Worm (Caenorhabditis elegans) whole organism, L2 larva: ENCODE measurements around the gene C43H6.4.

Experiments used
- sem-4 ChIP-seq: fragments of 150-350 bp; optimal IDR thresholded peaks from 2 replicates; lab custom pipeline; 2014; ENCODE audit warnings: missing biosample characterization, missing genetic modification reagents, missing genetic modification characterization
- unc-62 ChIP-seq: fragments of 150-350 bp; optimal IDR thresholded peaks from 2 replicates; lab custom pipeline; 2014; ENCODE audit warnings: missing biosample characterization, missing genetic modification reagents, missing genetic modification characterization
- zag-1 ChIP-seq: fragments of 150-350 bp; optimal IDR thresholded peaks from 2 replicates; lab custom pipeline; 2014; ENCODE audit warnings: missing biosample characterization, missing genetic modification characterization
- ztf-4 ChIP-seq: fragments of 150-350 bp; optimal IDR thresholded peaks from 2 replicates; lab custom pipeline; 2014; ENCODE audit warnings: missing biosample characterization, missing genetic modification characterization

DNA sequence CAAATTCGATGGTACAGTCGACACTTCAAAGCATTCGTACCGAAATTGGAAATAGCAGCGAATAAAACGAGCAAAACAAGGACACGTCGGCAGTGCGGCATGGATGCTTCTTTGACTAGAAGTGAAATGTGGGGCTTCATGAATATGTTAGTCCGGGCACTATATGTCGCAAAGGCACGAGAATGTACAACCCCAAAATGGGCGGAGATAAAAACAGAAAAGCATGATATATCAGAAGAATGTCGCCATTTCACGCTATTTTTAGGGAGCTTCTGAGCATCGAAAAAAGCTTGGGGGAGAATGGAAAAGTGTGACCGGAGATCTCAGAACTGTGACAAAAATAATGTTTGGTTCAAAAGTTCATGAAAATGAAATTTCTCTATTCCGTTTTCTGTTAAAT is 39.5 kb downstream of the C43H6.4 start, which contains the start of gene T07D1.3:
- TF ChIP-seq ztf-4 (tag; lab: Kevin White, UChicago) (no peak), zag-1 (tag; lab: Kevin White, UChicago) (no peak), sem-4 (tag; lab: Kevin White, UChicago) (no peak), unc-62 (GFP tag; lab: Kevin White, UChicago) (no peak)
